Worm (Caenorhabditis elegans) whole organism, L3 larva: ENCODE data around the gene srpa-72.

Experiments used
- ceh-16 ChIP-seq: sonication (generic microtip); optimal IDR thresholded peaks from 2 replicates; lab custom pipeline; 2017; ENCODE audit warnings: missing biosample characterization, missing genetic modification characterization
- ceh-28 ChIP-seq: fragments of 150-350 bp; optimal IDR thresholded peaks from 2 replicates; lab custom pipeline; 2014; ENCODE audit warnings: missing biosample characterization, missing genetic modification reagents, missing genetic modification characterization
- ceh-82 ChIP-seq: fragments of 150-350 bp; optimal IDR thresholded peaks from 2 replicates; lab custom pipeline; 2014; ENCODE audit warnings: missing biosample characterization, missing genetic modification characterization
- elt-1 ChIP-seq: fragments of 150-350 bp; optimal IDR thresholded peaks from 2 replicates; lab custom pipeline; 2014; ENCODE audit warnings: missing biosample characterization, missing genetic modification characterization
- elt-3 ChIP-seq, 3 experiments: fragments of 150-350 bp in 1 of 3; sonication (generic microtip) in 2 of 3; optimal IDR thresholded peaks; 2 replicates in 2 of 3; 4 replicates in 1 of 3; lab custom pipeline; 2014 to 2017; ENCODE audit warnings: missing biosample characterization in 3 of 3, missing genetic modification characterization in 3 of 3
- jun-1 ChIP-seq: fragments of 150-350 bp; optimal IDR thresholded peaks from 2 replicates; lab custom pipeline; 2014; ENCODE audit warnings: missing biosample characterization, missing genetic modification reagents, missing genetic modification characterization
- nhr-28 ChIP-seq: fragments of 150-350 bp; optimal IDR thresholded peaks from 2 replicates; lab custom pipeline; 2014; ENCODE audit warnings: missing biosample characterization, missing genetic modification characterization
- nhr-67 ChIP-seq: fragments of 150-350 bp; optimal IDR thresholded peaks from 2 replicates; lab custom pipeline; 2014; ENCODE audit warnings: missing biosample characterization, missing genetic modification characterization
- nhr-76 ChIP-seq: fragments of 150-350 bp; sonication (generic microtip); optimal IDR thresholded peaks from 5 replicates; lab custom pipeline; 2014; ENCODE audit warnings: missing biosample characterization, missing genetic modification characterization
- snpc-4 ChIP-seq: fragments of 150-350 bp; optimal IDR thresholded peaks from 2 replicates; lab custom pipeline; 2014; ENCODE audit warnings: missing biosample characterization, missing genetic modification characterization
- tbx-2 ChIP-seq: sonication (generic microtip); optimal IDR thresholded peaks from 2 replicates; lab custom pipeline; 2016; ENCODE audit warnings: mild to moderate bottlenecking, missing genetic modification characterization, missing compliant biosample characterization
- zag-1 ChIP-seq: fragments of 150-350 bp; optimal IDR thresholded peaks from 2 replicates; lab custom pipeline; 2014; ENCODE audit warnings: missing biosample characterization, missing genetic modification characterization
- ztf-11 ChIP-seq: fragments of 150-350 bp; optimal IDR thresholded peaks from 2 replicates; lab custom pipeline; 2014; ENCODE audit warnings: missing biosample characterization, missing genetic modification characterization

DNA sequence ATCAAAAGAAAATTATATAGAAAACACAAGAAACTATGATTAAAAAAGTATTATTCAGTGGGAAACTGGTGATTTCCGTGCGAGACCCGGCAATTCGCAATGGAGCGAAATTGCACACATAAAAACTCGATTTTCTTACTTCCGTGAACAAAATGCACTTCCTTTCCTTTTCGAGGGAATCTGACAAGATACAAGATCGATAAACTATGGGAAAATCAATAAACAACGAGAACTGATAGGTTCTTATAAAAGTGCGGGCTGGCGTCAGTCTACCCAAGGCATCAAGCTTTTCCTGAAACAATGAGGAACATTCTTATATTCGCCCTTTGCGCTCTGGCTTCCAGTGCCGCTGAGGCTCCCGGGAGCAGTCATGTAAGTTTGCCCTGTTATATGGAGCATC lies 34.3 kb upstream of the srpa-72 start, which contains the start of gene F29A7.3:
- no peak for TF ChIP-seq nhr-28
- no peak for TF ChIP-seq zag-1
- no peak for TF ChIP-seq nhr-76 (tag; lab: Kevin White, UChicago)
- TF ChIP-seq elt-1 = no peak
- TF ChIP-seq tbx-2 (tag; lab: Kevin White, UChicago) = no peak
- TF ChIP-seq elt-3 (tag; optimal IDR thresholded peaks at IDR 0.05; lab: Kevin White, UChicago) = no peak
- TF ChIP-seq snpc-4 (tag; lab: Kevin White, UChicago) = no peak
- TF ChIP-seq jun-1 (tag; lab: Kevin White, UChicago) = no peak
- TF ChIP-seq ceh-82 = no peak
- no peak for TF ChIP-seq ztf-11 (tag; lab: Kevin White, UChicago)
- TF ChIP-seq nhr-67 (tag; lab: Kevin White, UChicago) = no peak
- no peak for TF ChIP-seq ceh-16 (tag; lab: Kevin White, UChicago)
- no peak for TF ChIP-seq ceh-28 (tag; lab: Kevin White, UChicago)
